Worm (Caenorhabditis elegans): ENCODE measurements around the gene srf-3.

DNA sequence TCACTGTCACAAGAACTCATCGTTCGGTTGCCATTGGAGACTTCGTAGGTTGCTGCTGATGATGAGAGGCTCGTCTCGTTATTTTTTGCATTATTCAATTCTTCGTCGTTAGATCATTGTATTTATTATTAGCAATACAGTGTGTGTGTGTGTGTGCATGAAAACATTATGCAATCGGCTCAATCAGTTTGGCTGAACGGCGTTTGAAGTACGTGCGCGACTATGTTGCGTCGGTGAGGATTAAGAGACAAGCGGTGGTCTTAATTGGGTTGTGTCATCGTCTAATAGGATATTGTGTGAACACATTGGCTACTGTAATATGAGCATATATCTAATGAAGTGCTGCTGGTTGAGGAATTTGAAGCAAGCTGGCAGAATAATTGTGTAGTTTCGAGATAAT is 35.5 kb upstream of the srf-3 start:
- TF ChIP-seq unc-39 (tag; optimal IDR thresholded peaks at IDR 0.05), result no peak
- TF ChIP-seq mep-1 (tag; optimal IDR thresholded peaks at IDR 0.05), result no peak
- no peak for TF ChIP-seq ztf-11 (tag; optimal IDR thresholded peaks at IDR 0.05)
- no peak for TF ChIP-seq ham-2 (GFP tag; optimal IDR thresholded peaks at IDR 0.05)
- TF ChIP-seq ceh-39 (tag; optimal IDR thresholded peaks at IDR 0.05), result no peak
- TF ChIP-seq unc-62 (GFP tag; optimal IDR thresholded peaks at IDR 0.05), result no peak
- TF ChIP-seq blmp-1 (tag; optimal IDR thresholded peaks at IDR 0.05), result no peak
- no peak for TF ChIP-seq lsy-2 (tag; optimal IDR thresholded peaks at IDR 0.05)
- TF ChIP-seq sem-2 (GFP tag; optimal IDR thresholded peaks at IDR 0.05), result no peak
- TF ChIP-seq pha-4 (tag; optimal IDR thresholded peaks at IDR 0.05), result no peak
- peak; percentile 9 for TF ChIP-seq cnd-1 (tag; optimal IDR thresholded peaks at IDR 0.05)

Data from whole organism, mixed stage, embryonic.